Worm (Caenorhabditis elegans) whole organism, L2 larva: ENCODE measurements around the gene B0244.9.

Source experiments
- C34F6.9 ChIP-seq: fragments of 150-350 bp; optimal IDR thresholded peaks from 2 replicates; lab custom pipeline; 2014; ENCODE audit warnings: missing biosample characterization, missing genetic modification characterization
- F13H6.1 ChIP-seq: sonication (generic microtip); optimal IDR thresholded peaks from 2 replicates; lab custom pipeline; 2016; ENCODE audit warnings: missing genetic modification characterization, missing compliant biosample characterization
- Y55F3AM.14 ChIP-seq: fragments of 200-800 bp; sonication (Bioruptor generic); optimal IDR thresholded peaks from 2 replicates; lab custom pipeline; 2018; ENCODE audit warnings: mild to moderate bottlenecking, missing genetic modification characterization, missing compliant biosample characterization
- ZK546.5 ChIP-seq: sonication (generic microtip); optimal IDR thresholded peaks from 2 replicates; lab custom pipeline; 2017; ENCODE audit warnings: missing biosample characterization, missing genetic modification characterization
- ama-1 ChIP-seq: fragments of 150-350 bp; optimal IDR thresholded peaks from 2 replicates; lab custom pipeline; 2018; ENCODE audit warnings: inconsistent platforms
- blmp-1 ChIP-seq: sonication (generic microtip); optimal IDR thresholded peaks from 2 replicates; lab custom pipeline; 2017; ENCODE audit warnings: missing genetic modification characterization, mild to moderate bottlenecking, missing compliant biosample characterization, antibody characterized with exemption, moderate library complexity; ENCODE audit not compliant: insufficient read depth
- ceh-16 ChIP-seq: fragments of 150-350 bp; optimal IDR thresholded peaks from 2 replicates; lab custom pipeline; 2014; ENCODE audit warnings: missing biosample characterization, missing genetic modification characterization
- ceh-82 ChIP-seq: fragments of 150-350 bp; optimal IDR thresholded peaks from 2 replicates; lab custom pipeline; 2014; ENCODE audit warnings: missing biosample characterization, missing genetic modification characterization
- crh-2 ChIP-seq: sonication (generic microtip); optimal IDR thresholded peaks from 2 replicates; lab custom pipeline; 2017; ENCODE audit warnings: missing biosample characterization, missing genetic modification characterization
- egl-27 ChIP-seq: sonication (generic microtip); optimal IDR thresholded peaks from 3 replicates; lab custom pipeline; 2017; ENCODE audit warnings: missing biosample characterization, missing genetic modification reagents, missing genetic modification characterization
- elt-1 ChIP-seq: fragments of 150-350 bp; optimal IDR thresholded peaks from 2 replicates; lab custom pipeline; 2014; ENCODE audit warnings: missing biosample characterization, missing genetic modification characterization
- elt-3 ChIP-seq: sonication (generic microtip); optimal IDR thresholded peaks from 2 replicates; lab custom pipeline; 2017; ENCODE audit warnings: missing biosample characterization, missing genetic modification characterization
- fos-1 ChIP-seq: fragments of 150-350 bp; optimal IDR thresholded peaks from 2 replicates; lab custom pipeline; 2014; ENCODE audit warnings: missing biosample characterization, missing genetic modification characterization
- lin-11 ChIP-seq: fragments of 150-350 bp; sonication (generic microtip); optimal IDR thresholded peaks from 2 replicates; lab custom pipeline; 2014; ENCODE audit warnings: missing biosample characterization, missing genetic modification characterization, inconsistent platforms, mixed read lengths
- lin-13 ChIP-seq: fragments of 150-350 bp; optimal IDR thresholded peaks from 2 replicates; lab custom pipeline; 2014; ENCODE audit warnings: missing biosample characterization, missing genetic modification reagents, missing genetic modification characterization
- lsy-2 ChIP-seq, 2 experiments: fragments of 150-350 bp in 1 of 2; sonication (generic microtip) in 1 of 2; optimal IDR thresholded peaks; 2 replicates each; lab custom pipeline; 2014 to 2017; ENCODE audit warnings: missing biosample characterization in 2 of 2, missing genetic modification characterization in 2 of 2
- mab-5 ChIP-seq: fragments of 150-350 bp; optimal IDR thresholded peaks from 2 replicates; lab custom pipeline; 2014; ENCODE audit warnings: missing biosample characterization, missing genetic modification characterization
- mbf-1 ChIP-seq: sonication (generic microtip); optimal IDR thresholded peaks from 2 replicates; lab custom pipeline; 2017; ENCODE audit warnings: missing biosample characterization, missing genetic modification characterization
- nhr-10 ChIP-seq: sonication (generic microtip); optimal IDR thresholded peaks from 2 replicates; lab custom pipeline; 2017; ENCODE audit warnings: missing biosample characterization, missing genetic modification characterization
- nhr-11 ChIP-seq: fragments of 150-350 bp; optimal IDR thresholded peaks from 2 replicates; lab custom pipeline; 2014; ENCODE audit warnings: missing biosample characterization, missing genetic modification characterization
- nhr-129 ChIP-seq: fragments of 150-350 bp; optimal IDR thresholded peaks from 2 replicates; lab custom pipeline; 2014; ENCODE audit warnings: missing biosample characterization, missing genetic modification characterization
- nhr-21 ChIP-seq: fragments of 150-350 bp; optimal IDR thresholded peaks from 2 replicates; lab custom pipeline; 2014; ENCODE audit warnings: missing biosample characterization, missing genetic modification characterization
- nhr-23 ChIP-seq: fragments of 150-350 bp; optimal IDR thresholded peaks from 2 replicates; lab custom pipeline; 2014; ENCODE audit warnings: missing biosample characterization, missing genetic modification reagents, missing genetic modification characterization
- nhr-25 ChIP-seq: fragments of 150-350 bp; sonication (generic microtip); optimal IDR thresholded peaks from 3 replicates; lab custom pipeline; 2014; ENCODE audit warnings: missing biosample characterization, missing genetic modification characterization
- peb-1 ChIP-seq: fragments of 150-350 bp; optimal IDR thresholded peaks from 2 replicates; lab custom pipeline; 2014; ENCODE audit warnings: missing biosample characterization, missing genetic modification characterization
- sem-4 ChIP-seq: fragments of 150-350 bp; optimal IDR thresholded peaks from 2 replicates; lab custom pipeline; 2014; ENCODE audit warnings: missing biosample characterization, missing genetic modification reagents, missing genetic modification characterization
- sma-9 ChIP-seq, 2 experiments: fragments of 150-350 bp in 1 of 2; sonication (generic microtip) in 1 of 2; optimal IDR thresholded peaks; 2 replicates each; lab custom pipeline; 2014 to 2016; ENCODE audit warnings: missing genetic modification characterization in 2 of 2, mild to moderate bottlenecking in 1 of 2, missing biosample characterization in 1 of 2, missing compliant biosample characterization in 1 of 2, missing genetic modification reagents in 1 of 2, moderate library complexity in 1 of 2
- snpc-4 ChIP-seq: fragments of 150-350 bp; optimal IDR thresholded peaks from 2 replicates; lab custom pipeline; 2014; ENCODE audit warnings: missing biosample characterization, missing genetic modification characterization
- unc-55 ChIP-seq: fragments of 150-350 bp; sonication (generic microtip); optimal IDR thresholded peaks from 3 replicates; lab custom pipeline; 2014; ENCODE audit warnings: missing biosample characterization, missing genetic modification reagents, missing genetic modification characterization
- zag-1 ChIP-seq: fragments of 150-350 bp; optimal IDR thresholded peaks from 2 replicates; lab custom pipeline; 2014; ENCODE audit warnings: missing biosample characterization, missing genetic modification characterization
- ztf-1 ChIP-seq: fragments of 200-800 bp; sonication (Bioruptor generic); conservative IDR thresholded peaks from 2 replicates; pipeline ENCODE4 v1.3.6; 2022; ENCODE audit warnings: missing genetic modification characterization, missing compliant biosample characterization
- ztf-11 ChIP-seq: sonication (generic microtip); optimal IDR thresholded peaks from 2 replicates; lab custom pipeline; 2017; ENCODE audit warnings: missing biosample characterization, missing genetic modification characterization
- ztf-4 ChIP-seq: fragments of 150-350 bp; optimal IDR thresholded peaks from 2 replicates; lab custom pipeline; 2014; ENCODE audit warnings: missing biosample characterization, missing genetic modification characterization

The B0244.9 gene

DNA sequence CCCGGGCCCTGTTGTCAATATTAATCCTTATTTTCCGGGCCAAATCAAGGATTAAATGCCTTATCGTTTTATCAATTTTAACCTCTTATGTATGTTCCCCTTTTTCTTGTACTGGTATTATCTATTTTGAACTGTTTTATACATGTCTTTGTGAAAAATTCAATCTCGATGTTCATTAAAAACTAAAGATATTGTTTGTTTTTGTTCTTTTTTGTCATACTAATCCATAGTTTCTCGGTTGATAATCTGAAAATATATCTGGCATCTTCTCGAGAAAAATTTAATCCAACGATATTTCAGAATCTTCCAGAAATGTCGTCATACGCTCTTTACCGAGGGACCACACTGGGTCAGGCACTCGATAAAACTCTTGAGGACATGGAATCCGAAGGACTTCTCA is 37.1 kb downstream of the B0244.9 start, which contains the start of gene B0336.13:
Gene B0336.13, plus strand, starts transcription at position 301 of the 400 bp plus-strand sequence.
- TF ChIP-seq nhr-11 (tag; lab: Kevin White, UChicago): no peak
- TF ChIP-seq unc-55 (GFP tag; lab: Kevin White, UChicago): no peak

DNA sequence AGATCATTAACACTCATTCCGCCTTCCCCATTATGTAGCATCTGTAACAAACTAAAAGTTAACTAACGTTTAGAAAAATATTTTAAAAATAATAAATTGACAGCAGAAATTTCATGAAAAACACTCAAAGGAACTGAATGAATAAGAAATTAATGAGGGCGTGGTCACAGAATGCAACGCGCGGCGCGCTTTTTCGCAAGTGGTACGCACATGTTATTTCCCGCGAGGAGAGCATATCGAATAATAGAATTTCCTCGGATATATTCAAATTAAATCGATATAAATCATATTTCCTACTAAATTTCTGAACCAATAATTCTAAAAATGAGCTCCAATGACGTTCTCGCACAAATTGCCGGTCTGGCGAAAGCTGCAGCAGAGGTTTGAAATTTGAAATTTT is 38.1 kb downstream of the B0244.9 start, which contains the start of the genes abi-1 and arle-14:
Gene abi-1, minus strand, starts transcription at position 51 of the 400 bp plus-strand sequence.
Gene arle-14, plus strand, starts transcription at position 217 of the 400 bp plus-strand sequence.
- TF ChIP-seq mab-5 (tag; lab: Kevin White, UChicago) (no peak), lin-13 (GFP tag; lab: Kevin White, UChicago) (no peak), blmp-1 (tag; lab: Kevin White, UChicago) (no peak), egl-27 (no peak), ztf-4 (no peak), nhr-11 (tag; lab: Kevin White, UChicago) (no peak), nhr-25 (no peak), ztf-11 (tag; lab: Kevin White, UChicago) (no peak), ztf-1 (GFP tag; lab: Robert Waterston, UW) (no peak), ZK546.5 (no peak), ceh-16 (no peak), elt-3 (tag; lab: Kevin White, UChicago) (no peak), nhr-129 (tag; lab: Kevin White, UChicago) (peak; percentile 6), lin-11 (peak; percentile 14), C34F6.9 (peak; percentile 27), sem-4 (tag; lab: Kevin White, UChicago) (no peak), elt-1 (tag; lab: Kevin White, UChicago) (no peak), unc-55 (GFP tag; lab: Kevin White, UChicago) (peak; percentile 59), ama-1 (lab: Kevin White, UChicago) (no peak), ceh-82 (tag; lab: Kevin White, UChicago) (no peak), lsy-2 (tag; optimal IDR thresholded peaks at IDR 0.05; lab: Kevin White, UChicago) (peak in 1 of 2 experiments; percentile 30), mbf-1 (tag; lab: Kevin White, UChicago) (no peak), nhr-23 (tag; lab: Kevin White, UChicago) (no peak), nhr-10 (tag; lab: Kevin White, UChicago) (no peak)

DNA sequence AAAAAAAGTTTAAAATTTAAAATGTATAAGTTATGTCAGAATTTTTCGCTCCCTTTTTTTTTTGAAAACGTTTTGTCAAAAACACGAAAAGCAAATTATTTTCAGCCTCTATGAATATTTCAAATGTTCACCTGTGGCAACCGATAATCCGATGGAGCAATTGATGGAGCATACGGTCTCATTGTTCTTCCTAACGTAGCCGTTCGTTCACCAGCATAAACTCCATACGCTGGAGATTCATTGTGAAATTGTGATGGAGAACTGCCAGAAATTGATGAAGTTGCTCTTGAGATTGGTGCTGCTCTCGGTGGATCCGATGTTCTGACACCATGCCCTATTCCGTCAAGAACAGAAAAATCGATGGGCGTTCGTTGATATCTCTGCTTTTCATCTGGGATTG is 39.0 kb downstream of the B0244.9 start:
- TF ChIP-seq elt-1 (tag; lab: Kevin White, UChicago): no peak
- no peak for TF ChIP-seq ztf-11 (tag; lab: Kevin White, UChicago)
- TF ChIP-seq peb-1 (tag; lab: Kevin White, UChicago): no peak
- no peak for TF ChIP-seq nhr-21 (tag; lab: Kevin White, UChicago)
- TF ChIP-seq nhr-129 (tag; lab: Kevin White, UChicago): no peak

DNA sequence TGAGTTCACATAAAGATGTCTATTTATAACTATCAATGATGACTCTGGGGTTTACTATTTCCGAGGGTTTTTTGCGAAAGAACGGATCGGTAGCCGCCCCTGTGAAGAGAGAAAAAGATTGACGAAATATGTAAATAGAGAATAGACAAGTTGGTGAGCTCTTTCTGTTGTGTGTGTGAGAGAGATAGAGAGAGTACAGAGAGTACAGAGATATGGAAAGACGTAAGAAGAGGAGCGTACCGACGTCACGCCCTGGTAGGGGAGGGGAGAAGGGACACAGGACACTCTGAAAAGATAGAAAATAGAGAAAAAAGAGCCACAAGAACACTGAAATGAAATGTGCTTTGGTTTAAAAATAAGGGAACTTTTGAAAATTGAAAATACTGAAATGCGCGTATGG is 42.6 kb downstream of the B0244.9 start:
- TF ChIP-seq lin-13 (GFP tag; lab: Kevin White, UChicago) (peak; percentile 10), sem-4 (tag; lab: Kevin White, UChicago) (peak; percentile 24), unc-55 (GFP tag; lab: Kevin White, UChicago) (peak; percentile 67), sma-9 (GFP tag; optimal IDR thresholded peaks at IDR 0.05; lab: Kevin White, UChicago) (peak; percentile 63), sma-9 (tag; optimal IDR thresholded peaks at IDR 0.05; lab: Kevin White, UChicago) (no peak), snpc-4 (tag; lab: Kevin White, UChicago) (peak; percentile 22), Y55F3AM.14 (GFP tag; lab: Kevin White, UChicago) (no peak), lsy-2 (tag; optimal IDR thresholded peaks at IDR 0.05; lab: Kevin White, UChicago) (peak in 1 of 2 experiments; percentile 48), F13H6.1 (tag; lab: Kevin White, UChicago) (peak; percentile 78), crh-2 (tag; lab: Kevin White, UChicago) (peak; percentile 69), ama-1 (lab: Kevin White, UChicago) (peak; percentile 48), nhr-129 (tag; lab: Kevin White, UChicago) (peak; percentile 77), lin-11 (no peak), C34F6.9 (peak; percentile 69), zag-1 (tag; lab: Kevin White, UChicago) (no peak), fos-1 (tag; lab: Kevin White, UChicago) (peak; percentile 48)

DNA sequence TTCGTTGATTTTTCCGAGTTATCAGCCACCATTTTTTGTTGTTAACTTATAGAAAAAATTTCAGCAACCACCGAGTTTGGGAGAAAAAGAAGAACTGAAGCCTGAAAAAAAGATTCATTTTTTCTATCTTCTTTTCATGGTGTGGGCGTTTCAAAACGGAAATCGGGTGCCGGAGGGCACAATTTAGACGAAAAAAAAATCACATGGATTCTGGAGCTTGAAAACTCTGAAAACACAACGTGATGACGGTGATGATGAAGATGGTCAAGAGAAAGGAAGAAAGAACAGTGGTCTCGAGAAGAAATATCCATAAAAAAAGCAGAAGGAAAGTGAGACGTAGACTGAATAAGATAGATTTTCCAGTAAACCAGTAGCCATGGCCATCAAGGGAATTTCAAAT is 46.8 kb downstream of the B0244.9 start, which contains the start of gene rcan-1:
Gene rcan-1, minus strand, starts transcription at position 101 of the 400 bp plus-strand sequence.
- TF ChIP-seq nhr-25: no peak
- TF ChIP-seq, all 48 proteins: peak for 0
